Worm (Caenorhabditis elegans): ENCODE data around the gene npa-1.

Gene npa-1

DNA sequence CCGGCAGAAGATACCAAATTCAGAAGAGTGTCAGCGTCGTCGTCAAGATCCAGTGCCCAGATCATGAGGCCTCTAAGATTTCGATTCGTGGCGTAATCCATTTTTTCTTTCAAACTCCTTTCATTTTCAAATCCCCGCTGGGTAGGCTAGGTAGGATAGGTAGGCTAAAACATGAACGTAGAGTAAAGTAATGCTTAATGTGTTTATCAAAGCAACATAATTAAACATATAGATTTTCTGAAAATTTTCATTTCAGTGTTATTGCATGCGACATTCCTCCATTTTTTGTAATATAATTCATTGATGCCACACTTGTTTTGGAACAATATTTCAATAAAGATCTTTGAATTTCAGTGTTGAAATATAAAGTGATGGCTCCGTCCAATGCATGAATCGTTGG, 53.9 kb downstream of the npa-1 start, which contains the start of gene T01C4.8:
Gene T01C4.8, minus strand, starts transcription at position 101 of the 400 bp plus-strand sequence.
- TF ChIP-seq klf-2 (GFP tag; conservative IDR thresholded peaks at IDR 0.05) (no peak), ref-1 (GFP tag; conservative IDR thresholded peaks at IDR 0.05) (no peak), flt-1 (GFP tag; IDR thresholded peaks at IDR 0.05) (no peak)

DNA sequence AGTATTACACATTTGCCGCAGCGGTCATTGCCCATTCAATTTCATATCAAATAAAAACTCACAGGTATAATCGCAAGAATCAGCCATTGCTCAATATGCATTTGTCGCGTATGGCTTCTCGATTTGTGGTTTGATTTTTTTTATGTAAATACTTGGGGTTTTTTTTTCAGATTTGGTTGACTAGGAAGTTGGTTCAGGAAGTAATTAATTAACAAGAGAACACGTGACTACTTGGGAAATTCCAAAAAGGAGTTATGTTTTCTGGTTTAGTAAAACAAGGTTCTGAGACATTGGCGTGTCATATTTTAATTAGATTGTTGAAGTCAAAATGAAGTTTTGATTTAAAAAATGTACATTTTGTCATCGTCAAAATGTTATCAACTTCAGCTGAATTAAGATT, 55.4 kb downstream of the npa-1 start, which contains the start of gene srx-36:
Gene srx-36, minus strand, starts transcription at position 101 of the 400 bp plus-strand sequence.
- TF ChIP-seq med-1 (GFP tag; optimal IDR thresholded peaks at IDR 0.05; ENCODE audit: insufficient read depth) = no peak
- TF ChIP-seq tab-1 (GFP tag; IDR thresholded peaks at IDR 0.05) = no peak
- TF ChIP-seq flt-1 (GFP tag; IDR thresholded peaks at IDR 0.05) = no peak
- no peak for TF ChIP-seq ref-1 (GFP tag; conservative IDR thresholded peaks at IDR 0.05)
- no peak for TF ChIP-seq T22C8.4 (GFP tag; IDR thresholded peaks at IDR 0.05)
- TF ChIP-seq ztf-23 (GFP tag; IDR thresholded peaks at IDR 0.05) = no peak
- no peak for TF ChIP-seq cog-1 (tag; optimal IDR thresholded peaks at IDR 0.05)
- TF ChIP-seq klf-2 (GFP tag; conservative IDR thresholded peaks at IDR 0.05) = no peak
- no peak for TF ChIP-seq ztf-29 (GFP tag; IDR thresholded peaks at IDR 0.05)

All from whole organism, midembryonic.